Fruit fly (Drosophila melanogaster) whole organism, embryonic: Measurements from ENCODE around the gene Cpr64Ab.

Source experiments
- Ada2b ChIP-seq: fragments of 200-800 bp; sonication (Bioruptor generic); IDR thresholded peaks from 2 replicates; pipeline ENCODE4 v1.3.6; 2022; ENCODE audit warnings: missing biosample characterization, missing genetic modification characterization
- Adf1 ChIP-seq: fragments of 200-800 bp; sonication (Bioruptor generic); IDR thresholded peaks from 2 replicates; pipeline ENCODE4 v1.3.6; 2022; ENCODE audit warnings: missing biosample characterization, missing genetic modification characterization
- Atf6 ChIP-seq: fragments of 200-800 bp; sonication (Bioruptor generic); IDR thresholded peaks from 2 replicates; pipeline ENCODE4 v1.3.6; 2022; ENCODE audit warnings: missing biosample characterization, missing genetic modification characterization
- Blimp-1 ChIP-seq: fragments of 200-800 bp; sonication (Bioruptor generic); optimal IDR thresholded peaks from 3 replicates; lab custom pipeline; 2018; ENCODE audit warnings: missing biosample characterization, missing genetic modification characterization, mild to moderate bottlenecking, moderate library complexity, missing genetic modification reagents
- CG10147 ChIP-seq: fragments of 200-800 bp; sonication (Bioruptor generic); optimal IDR thresholded peaks from 2 replicates; lab custom pipeline; 2019; ENCODE audit warnings: missing biosample characterization, mild to moderate bottlenecking, missing genetic modification characterization, moderate library complexity
- CG10431 ChIP-seq: fragments of 200-800 bp; sonication (Bioruptor generic); optimal IDR thresholded peaks from 3 replicates; lab custom pipeline; 2018; ENCODE audit warnings: missing biosample characterization, mild to moderate bottlenecking, missing genetic modification characterization
- CG11504 ChIP-seq: fragments of 200-800 bp; sonication (Bioruptor generic); optimal IDR thresholded peaks from 3 replicates; lab custom pipeline; 2019; ENCODE audit warnings: missing biosample characterization, mild to moderate bottlenecking, missing genetic modification characterization, moderate library complexity
- CG13894 ChIP-seq: fragments of 200-800 bp; sonication (Bioruptor generic); optimal IDR thresholded peaks from 3 replicates; lab custom pipeline; 2018; ENCODE audit warnings: missing biosample characterization, mild to moderate bottlenecking, missing genetic modification characterization, moderate library complexity
- CG15011 ChIP-seq: fragments of 200-800 bp; sonication (Bioruptor generic); optimal IDR thresholded peaks from 3 replicates; lab custom pipeline; 2018; ENCODE audit warnings: missing biosample characterization, mild to moderate bottlenecking, missing genetic modification characterization
- CG15269 ChIP-seq: fragments of 200-800 bp; sonication (Bioruptor generic); optimal IDR thresholded peaks from 2 replicates; lab custom pipeline; 2018; ENCODE audit warnings: missing biosample characterization, mild to moderate bottlenecking, missing genetic modification characterization, moderate library complexity
- CG16779 ChIP-seq: fragments of 200-800 bp; sonication (Bioruptor generic); IDR thresholded peaks from 2 replicates; pipeline ENCODE4 v1.3.6; 2022; ENCODE audit warnings: missing biosample characterization, missing genetic modification characterization
- CG16815 ChIP-seq: fragments of 200-800 bp; sonication (Bioruptor generic); optimal IDR thresholded peaks from 3 replicates; lab custom pipeline; 2017; ENCODE audit warnings: missing biosample characterization, mild to moderate bottlenecking, missing genetic modification characterization
- CG18011 ChIP-seq: fragments of 200-800 bp; sonication (Bioruptor generic); optimal IDR thresholded peaks from 2 replicates; lab custom pipeline; 2017; ENCODE audit warnings: missing biosample characterization, missing genetic modification characterization, mild to moderate bottlenecking, moderate library complexity, missing genotype
- CG2678 ChIP-seq: fragments of 200-800 bp; sonication (Bioruptor generic); optimal IDR thresholded peaks from 3 replicates; lab custom pipeline; 2019; ENCODE audit warnings: missing biosample characterization, mild to moderate bottlenecking, missing genetic modification characterization, moderate library complexity
- CG4360 ChIP-seq: fragments of 200-800 bp; sonication (Bioruptor generic); IDR thresholded peaks from 2 replicates; pipeline ENCODE4 v1.3.6; 2022; ENCODE audit warnings: missing biosample characterization, missing genetic modification characterization
- CG4854 ChIP-seq: fragments of 200-800 bp; sonication (Bioruptor generic); optimal IDR thresholded peaks from 2 replicates; lab custom pipeline; 2016; ENCODE audit warnings: missing biosample characterization, missing genetic modification characterization, inconsistent platforms
- CG5180 ChIP-seq: fragments of 200-800 bp; sonication (Bioruptor generic); optimal IDR thresholded peaks from 3 replicates; lab custom pipeline; 2017; ENCODE audit warnings: missing biosample characterization, missing genetic modification characterization, mild to moderate bottlenecking, moderate library complexity, missing genetic modification reagents
- CG7963 ChIP-seq: fragments of 200-800 bp; sonication (Bioruptor generic); IDR thresholded peaks from 3 replicates; pipeline ENCODE4 v1.3.6; 2022; ENCODE audit warnings: missing biosample characterization, missing genetic modification characterization; ENCODE audit not compliant: partially characterized antibody
- CG8281 ChIP-seq: fragments of 200-800 bp; sonication (Bioruptor generic); optimal IDR thresholded peaks from 2 replicates; lab custom pipeline; 2018; ENCODE audit warnings: missing biosample characterization, mild to moderate bottlenecking, missing genetic modification characterization, moderate library complexity
- CG8478 ChIP-seq: fragments of >200 bp; optimal IDR thresholded peaks from 2 replicates; lab custom pipeline; 2018
- CG9437 ChIP-seq: fragments of 200-800 bp; sonication (Bioruptor generic); optimal IDR thresholded peaks from 2 replicates; lab custom pipeline; 2018; ENCODE audit warnings: missing biosample characterization, mild to moderate bottlenecking, missing genetic modification characterization
- D ChIP-seq, 2 experiments: fragments of 200-800 bp in 1 of 2; fragments of >200 bp in 1 of 2; sonication (Bioruptor generic) in 1 of 2; optimal IDR thresholded peaks; 2 replicates in 1 of 2; 3 replicates in 1 of 2; lab custom pipeline; 2017; ENCODE audit warnings: mild to moderate bottlenecking in 1 of 2, missing biosample characterization in 1 of 2, missing genetic modification characterization in 1 of 2, missing genetic modification reagents in 1 of 2
- Deaf1 ChIP-seq: fragments of 200-800 bp; optimal IDR thresholded peaks from 3 replicates; lab custom pipeline; 2019; ENCODE audit warnings: missing biosample characterization, mild to moderate bottlenecking, missing genetic modification characterization, moderate library complexity
- E2f1 ChIP-seq: fragments of 200-800 bp; sonication (Bioruptor generic); IDR thresholded peaks from 2 replicates; pipeline ENCODE4 v1.3.6; 2022; ENCODE audit warnings: missing biosample characterization, missing genetic modification characterization
- HLH54F ChIP-seq: fragments of 200-800 bp; sonication (Bioruptor generic); optimal IDR thresholded peaks from 3 replicates; lab custom pipeline; 2016; ENCODE audit warnings: missing biosample characterization, missing genetic modification characterization
- Lim3 ChIP-seq: fragments of 200-800 bp; sonication (Bioruptor generic); IDR thresholded peaks from 2 replicates; pipeline ENCODE4 v1.3.6; 2022; ENCODE audit warnings: missing biosample characterization, missing genetic modification characterization
- Lpt ChIP-seq: fragments of >200 bp; optimal IDR thresholded peaks from 2 replicates; lab custom pipeline; 2018; ENCODE audit warnings: missing biosample characterization, missing genetic modification characterization
- Med ChIP-seq: fragments of 200-800 bp; sonication (Bioruptor generic); peaks from one replicate; lab custom pipeline; 2016; ENCODE audit warnings: missing biosample characterization, missing genetic modification characterization, mild to moderate bottlenecking, inconsistent platforms, moderate library complexity
- NFAT ChIP-seq: fragments of 200-800 bp; sonication (Bioruptor generic); IDR thresholded peaks from 2 replicates; pipeline ENCODE4 v1.3.6; 2022; ENCODE audit warnings: missing biosample characterization, missing genetic modification characterization
- Nf-YC ChIP-seq: fragments of 200-800 bp; optimal IDR thresholded peaks from 3 replicates; lab custom pipeline; 2019; ENCODE audit warnings: missing biosample characterization, mild to moderate bottlenecking, missing genetic modification characterization, moderate library complexity
- Rx ChIP-seq: fragments of 200-800 bp; sonication (Bioruptor generic); IDR thresholded peaks from 2 replicates; pipeline ENCODE4 v1.3.6; 2022; ENCODE audit warnings: missing biosample characterization, missing genetic modification characterization
- Xbp1 ChIP-seq: fragments of 200-800 bp; sonication (Bioruptor generic); optimal IDR thresholded peaks from 3 replicates; lab custom pipeline; 2016; ENCODE audit warnings: missing biosample characterization, mild to moderate bottlenecking, missing genetic modification characterization
- abd-A ChIP-seq: fragments of 200-800 bp; sonication (Bioruptor generic); optimal IDR thresholded peaks from 3 replicates; lab custom pipeline; 2019; ENCODE audit warnings: missing biosample characterization, mild to moderate bottlenecking, missing genetic modification characterization, moderate library complexity
- ac ChIP-seq: fragments of 200-800 bp; sonication (Bioruptor generic); optimal IDR thresholded peaks from 3 replicates; lab custom pipeline; 2017; ENCODE audit warnings: missing biosample characterization, mild to moderate bottlenecking, missing genetic modification characterization
- aop ChIP-seq: fragments of 200-800 bp; sonication (Bioruptor generic); IDR thresholded peaks from 2 replicates; pipeline ENCODE4 v1.3.6; 2022; ENCODE audit warnings: missing biosample characterization, missing genetic modification characterization
- crol ChIP-seq: fragments of 200-800 bp; sonication (Bioruptor generic); IDR thresholded peaks from 2 replicates; pipeline ENCODE4 v1.3.6; 2022; ENCODE audit warnings: missing biosample characterization, missing genetic modification characterization
- fu2 ChIP-seq: fragments of 200-800 bp; sonication (Bioruptor generic); optimal IDR thresholded peaks from 2 replicates; lab custom pipeline; 2016; ENCODE audit warnings: missing biosample characterization, missing genetic modification characterization
- gsb-n ChIP-seq: fragments of 200-800 bp; sonication (Bioruptor generic); optimal IDR thresholded peaks from 3 replicates; lab custom pipeline; 2018; ENCODE audit warnings: missing biosample characterization, mild to moderate bottlenecking, missing genetic modification characterization
- kah ChIP-seq: fragments of 200-800 bp; sonication (Bioruptor generic); optimal IDR thresholded peaks from 2 replicates; lab custom pipeline; 2018; ENCODE audit warnings: missing biosample characterization, mild to moderate bottlenecking, missing genetic modification characterization
- kay ChIP-seq: fragments of 200-800 bp; sonication (Bioruptor generic); optimal IDR thresholded peaks from 2 replicates; lab custom pipeline; 2016; ENCODE audit warnings: missing biosample characterization, missing genetic modification characterization
- lilli ChIP-seq: fragments of 200-800 bp; sonication (Bioruptor generic); optimal IDR thresholded peaks from 3 replicates; lab custom pipeline; 2016; ENCODE audit warnings: missing biosample characterization, missing genetic modification characterization
- nmo ChIP-seq: fragments of 200-800 bp; sonication (Bioruptor generic); optimal IDR thresholded peaks from 2 replicates; lab custom pipeline; 2018; ENCODE audit warnings: missing biosample characterization, mild to moderate bottlenecking, missing genetic modification characterization, moderate library complexity
- pan ChIP-seq, 4 experiments: fragments of >200 bp in 3 of 4; fragments of 200-800 bp in 1 of 4; sonication (Bioruptor generic) in 1 of 4; optimal IDR thresholded peaks in 3 of 4; IDR thresholded peaks in 1 of 4; 2 replicates each; pipeline versions ENCODE4 v1.3.6 to Lab custom; 2017 to 2022; ENCODE audit warnings: missing biosample characterization in 2 of 4, missing genetic modification characterization in 2 of 4, mixed read lengths in 1 of 4
- phol ChIP-seq: fragments of 200-800 bp; sonication (Bioruptor generic); optimal IDR thresholded peaks from 3 replicates; lab custom pipeline; 2018; ENCODE audit warnings: missing biosample characterization, mild to moderate bottlenecking, missing genetic modification characterization, moderate library complexity
- scrt ChIP-seq: fragments of 200-800 bp; sonication (Bioruptor generic); optimal IDR thresholded peaks from 2 replicates; lab custom pipeline; 2018; ENCODE audit warnings: missing biosample characterization, mild to moderate bottlenecking, missing genetic modification characterization, moderate library complexity
- sens ChIP-seq: fragments of 200-800 bp; sonication (Bioruptor generic); peaks from one replicate; lab custom pipeline; 2016; ENCODE audit warnings: missing biosample characterization, missing genetic modification characterization
- shn ChIP-seq: fragments of 200-800 bp; sonication (Bioruptor generic); optimal IDR thresholded peaks from 3 replicates; lab custom pipeline; 2016; ENCODE audit warnings: missing biosample characterization, missing genetic modification characterization
- vvl ChIP-seq: fragments of 200-800 bp; sonication (Bioruptor generic); IDR thresholded peaks from 2 replicates; pipeline ENCODE4 v1.3.6; 2022; ENCODE audit warnings: missing biosample characterization, missing genetic modification characterization
- z ChIP-seq: fragments of 200-800 bp; sonication (Bioruptor generic); IDR thresholded peaks from 3 replicates; pipeline ENCODE4 v1.3.6; 2022; ENCODE audit warnings: missing biosample characterization, missing genetic modification characterization

Cpr64Ab gene

DNA sequence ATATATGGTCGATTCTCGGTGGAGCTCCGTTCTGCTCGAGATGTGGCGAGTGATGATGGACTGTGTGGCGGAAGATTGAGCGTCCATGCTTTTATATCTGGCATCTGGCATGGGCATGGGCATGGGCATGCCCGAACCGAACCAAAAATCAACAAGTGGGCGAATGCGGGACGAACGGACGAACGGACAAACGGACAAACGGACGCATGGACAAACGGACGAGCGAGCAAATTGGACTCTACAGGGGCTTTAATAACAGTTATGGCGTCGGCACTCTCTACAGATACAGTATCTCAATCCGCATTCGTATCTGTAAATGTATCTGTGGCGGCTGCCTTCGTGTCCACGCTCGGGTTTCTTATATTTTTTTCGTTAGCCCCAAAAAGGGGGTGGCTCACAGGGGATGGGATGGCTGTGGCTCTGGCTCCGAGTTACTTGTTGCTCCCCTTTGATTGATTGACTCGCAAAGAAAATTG, 24.8 kb upstream of the Cpr64Ab start, which contains the start of gene ImpL2:
ImpL2 (minus strand) TSS at position 51 of the 476 bp plus-strand sequence.
- TF ChIP-seq CG2678 (no peak), Blimp-1 (GFP tag; lab: Kevin White, UChicago) (no peak), ac (GFP tag; lab: Kevin White, UChicago) (no peak), CG13894 (peak; percentile 91), CG11504 (tag; lab: Kevin White, UChicago) (no peak), Ada2b (GFP tag; lab: Robert Waterston, UW) (no peak), kah (GFP tag; lab: Kevin White, UChicago) (no peak), CG16779 (GFP tag; lab: Robert Waterston, UW) (no peak), CG8281 (tag; lab: Kevin White, UChicago) (peak; percentile 79), shn (GFP tag; lab: Kevin White, UChicago) (no peak), CG9437 (no peak), NFAT (no peak), Nf-YC (tag; lab: Kevin White, UChicago) (no peak), scrt (GFP tag; lab: Kevin White, UChicago) (peak; percentile 79), kay (no peak), abd-A (tag; lab: Kevin White, UChicago) (peak; percentile 45), E2f1 (GFP tag; lab: Robert Waterston, UW) (no peak), sens (GFP tag; lab: Kevin White, UChicago) (no peak), Atf6 (GFP tag; lab: Robert Waterston, UW) (no peak), CG18011 (GFP tag; lab: Kevin White, UChicago) (no peak), Med (peak; percentile 36), fu2 (GFP tag; lab: Kevin White, UChicago) (no peak), CG10147 (no peak), Lim3 (GFP tag; lab: Robert Waterston, UW) (no peak), Deaf1 (tag; lab: Kevin White, UChicago) (peak; percentile 93), aop (GFP tag; lab: Robert Waterston, UW) (no peak)

DNA sequence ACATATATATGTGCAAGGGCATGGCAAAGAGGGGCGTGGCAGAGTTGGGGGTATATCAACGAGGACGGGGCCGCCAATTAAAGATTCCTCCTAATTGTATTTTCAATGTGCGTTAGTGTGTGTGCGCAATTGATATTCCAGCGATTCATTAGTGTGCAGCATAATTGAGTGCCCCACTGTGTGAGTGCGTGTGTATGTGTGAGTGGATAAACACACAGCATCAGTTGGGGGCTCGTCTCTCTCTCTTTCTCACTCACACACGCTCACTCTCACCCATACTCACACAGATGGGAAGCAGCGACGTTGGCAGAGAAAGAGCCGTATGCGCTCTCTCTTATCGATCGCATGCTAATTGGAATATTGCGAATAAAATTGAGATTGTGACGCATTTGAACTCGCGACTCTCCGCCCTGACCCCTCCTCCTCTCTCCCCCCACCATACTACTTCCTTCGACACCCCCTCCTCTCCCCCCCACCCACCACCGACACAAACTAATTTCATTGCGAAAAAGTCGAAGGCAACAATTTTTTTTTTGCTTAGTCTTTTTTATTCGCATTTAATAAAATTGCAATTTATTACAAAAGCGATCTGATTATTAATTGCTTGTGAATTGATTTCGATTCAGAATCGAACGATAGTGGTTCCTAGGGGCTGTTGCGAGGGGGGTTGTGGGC, 22.4 kb upstream of the Cpr64Ab start:
- TF ChIP-seq CG15269 (tag; lab: Kevin White, UChicago) = no peak
- peak; percentile 58 for TF ChIP-seq Adf1
- TF ChIP-seq Lpt = no peak
- peak; percentile 30; the same call in 1 of the 2 replicates for TF ChIP-seq crol (GFP tag; lab: Robert Waterston, UW)
- no peak for TF ChIP-seq gsb-n (tag; lab: Kevin White, UChicago)
- TF ChIP-seq D (optimal IDR thresholded peaks at IDR 0.05; lab: Kevin White, UChicago) = peak; percentile 43
- TF ChIP-seq D (GFP tag; optimal IDR thresholded peaks at IDR 0.05; lab: Kevin White, UChicago) = no peak
- TF ChIP-seq CG4854 (GFP tag; lab: Kevin White, UChicago) = no peak
- TF ChIP-seq Rx (GFP tag; lab: Robert Waterston, UW) = no peak
- peak; percentile 45 for TF ChIP-seq Nf-YC (tag; lab: Kevin White, UChicago)
- TF ChIP-seq vvl (GFP tag; lab: Robert Waterston, UW) = peak; percentile 57
- TF ChIP-seq phol (tag; lab: Kevin White, UChicago) = no peak
- TF ChIP-seq nmo (GFP tag; lab: Kevin White, UChicago) = no peak
- no peak for TF ChIP-seq lilli (GFP tag; lab: Kevin White, UChicago)
- no peak for TF ChIP-seq CG10431
- TF ChIP-seq z (GFP tag; lab: Robert Waterston, UW) = peak; percentile 89
- no peak for TF ChIP-seq pan (optimal IDR thresholded peaks at IDR 0.05; lab: Kevin White, UChicago)
- TF ChIP-seq pan (GFP tag; optimal IDR thresholded peaks at IDR 0.05 in 1 of 2, IDR thresholded peaks at IDR 0.05 in 1 of 2) = no peak
- no peak for TF ChIP-seq CG4360
- 0 out of 3 replicates have a peak, but pooled peaks have one; percentile 18 for TF ChIP-seq CG7963
- TF ChIP-seq CG16815 = no peak
- no peak for TF ChIP-seq CG15011 (GFP tag; lab: Kevin White, UChicago)
- TF ChIP-seq Xbp1 (GFP tag; lab: Kevin White, UChicago) = no peak
- TF ChIP-seq CG5180 (GFP tag; lab: Kevin White, UChicago) = no peak
- TF ChIP-seq HLH54F (GFP tag; lab: Kevin White, UChicago) = no peak
- TF ChIP-seq CG8478 (lab: Kevin White, UChicago) = peak; percentile 92
